Worm (Caenorhabditis elegans) whole organism, late embryonic: ENCODE measurements around the gene C13C4.6.

Experiments used
- T23F11.4 ChIP-seq: fragments of 200-800 bp; sonication (Bioruptor generic); optimal IDR thresholded peaks from 2 replicates; lab custom pipeline; 2018; ENCODE audit warnings: mild to moderate bottlenecking, missing genetic modification characterization, missing compliant biosample characterization
- ceh-14 ChIP-seq: sonication (generic microtip); optimal IDR thresholded peaks from 2 replicates; lab custom pipeline; 2016; ENCODE audit warnings: missing genotype, missing genetic modification characterization, missing compliant biosample characterization
- ceh-6 ChIP-seq: fragments of 200-800 bp; sonication (Bioruptor generic); optimal IDR thresholded peaks from 2 replicates; lab custom pipeline; 2018; ENCODE audit warnings: mild to moderate bottlenecking, missing genetic modification characterization, missing compliant biosample characterization
- dve-1 ChIP-seq: sonication (generic microtip); optimal IDR thresholded peaks from 2 replicates; lab custom pipeline; 2017; ENCODE audit warnings: antibody characterized with exemption, mild to moderate bottlenecking, missing genetic modification characterization, missing compliant biosample characterization
- eyg-1 ChIP-seq: sonication (generic microtip); optimal IDR thresholded peaks from 2 replicates; lab custom pipeline; 2016; ENCODE audit warnings: missing genotype, missing genetic modification characterization, missing compliant biosample characterization
- nfya-1 ChIP-seq: sonication (generic microtip); optimal IDR thresholded peaks from 2 replicates; lab custom pipeline; 2017; ENCODE audit warnings: missing genetic modification characterization, mild to moderate bottlenecking, missing compliant biosample characterization, antibody characterized with exemption, moderate library complexity
- nhr-11 ChIP-seq: fragments of 150-350 bp; optimal IDR thresholded peaks from 2 replicates; lab custom pipeline; 2014; ENCODE audit warnings: missing biosample characterization, missing genetic modification characterization
- pha-4 ChIP-seq: fragments of 150-350 bp; optimal IDR thresholded peaks from 2 replicates; lab custom pipeline; 2018; ENCODE audit warnings: missing biosample characterization, missing genetic modification reagents, missing genetic modification characterization
- ttx-3 ChIP-seq: sonication (generic microtip); optimal IDR thresholded peaks from 2 replicates; lab custom pipeline; 2016; ENCODE audit warnings: missing genetic modification reagents, missing genetic modification characterization, missing compliant biosample characterization

DNA sequence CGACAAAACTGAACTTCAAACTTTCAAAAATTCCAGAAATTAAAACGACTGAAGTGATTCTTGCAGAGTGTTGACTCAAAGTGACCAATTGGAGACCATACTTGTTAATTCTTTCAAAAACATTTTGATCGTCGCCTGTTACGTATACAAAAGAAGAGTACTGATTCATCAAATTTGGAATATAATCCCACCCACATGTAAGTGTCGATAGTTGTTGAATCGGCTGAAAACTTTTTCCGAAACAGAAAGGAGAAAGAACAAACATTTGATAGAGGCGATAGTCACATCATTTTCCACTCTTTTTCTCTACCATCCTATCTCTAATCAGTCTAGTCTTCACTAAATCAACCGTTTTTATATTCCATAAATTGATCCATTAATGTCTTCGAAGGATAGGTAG lies 17.5 kb upstream of the C13C4.6 start, which contains the start of gene nhr-153:
- TF ChIP-seq ceh-14 (no peak), ttx-3 (tag; lab: Kevin White, UChicago) (no peak), nfya-1 (tag; lab: Kevin White, UChicago) (no peak), nhr-11 (tag; lab: Kevin White, UChicago) (no peak), eyg-1 (tag; lab: Kevin White, UChicago) (no peak), pha-4 (tag; lab: Kevin White, UChicago) (no peak), ceh-6 (GFP tag; lab: Kevin White, UChicago) (no peak), dve-1 (tag; lab: Kevin White, UChicago) (no peak), T23F11.4 (GFP tag; lab: Kevin White, UChicago) (no peak)
